Worm (Caenorhabditis elegans): Measurements from ENCODE around the gene C45B11.6.

- TF ChIP-seq ztf-11 (tag; optimal IDR thresholded peaks at IDR 0.05) (no peak), lin-13 (tag; optimal IDR thresholded peaks at IDR 0.05) (no peak), nhr-237 (tag; optimal IDR thresholded peaks at IDR 0.05) (no peak), ceh-43 (GFP tag; optimal IDR thresholded peaks at IDR 0.05) (no peak), nhr-28 (tag; optimal IDR thresholded peaks at IDR 0.05) (no peak), ces-1 (GFP tag; optimal IDR thresholded peaks at IDR 0.05) (no peak), nhr-76 (tag; optimal IDR thresholded peaks at IDR 0.05) (no peak), unc-39 (tag; optimal IDR thresholded peaks at IDR 0.05) (no peak), pha-4 (tag; optimal IDR thresholded peaks at IDR 0.05) (no peak)
These were observed 10.6 kb upstream of the C45B11.6 start for ce11 chrV:11033241-11033640.

Data from whole organism, mixed stage, embryonic.